Fruit fly (Drosophila melanogaster): ENCODE results near the gene Ripalpha.

Ripalpha gene

DNA sequence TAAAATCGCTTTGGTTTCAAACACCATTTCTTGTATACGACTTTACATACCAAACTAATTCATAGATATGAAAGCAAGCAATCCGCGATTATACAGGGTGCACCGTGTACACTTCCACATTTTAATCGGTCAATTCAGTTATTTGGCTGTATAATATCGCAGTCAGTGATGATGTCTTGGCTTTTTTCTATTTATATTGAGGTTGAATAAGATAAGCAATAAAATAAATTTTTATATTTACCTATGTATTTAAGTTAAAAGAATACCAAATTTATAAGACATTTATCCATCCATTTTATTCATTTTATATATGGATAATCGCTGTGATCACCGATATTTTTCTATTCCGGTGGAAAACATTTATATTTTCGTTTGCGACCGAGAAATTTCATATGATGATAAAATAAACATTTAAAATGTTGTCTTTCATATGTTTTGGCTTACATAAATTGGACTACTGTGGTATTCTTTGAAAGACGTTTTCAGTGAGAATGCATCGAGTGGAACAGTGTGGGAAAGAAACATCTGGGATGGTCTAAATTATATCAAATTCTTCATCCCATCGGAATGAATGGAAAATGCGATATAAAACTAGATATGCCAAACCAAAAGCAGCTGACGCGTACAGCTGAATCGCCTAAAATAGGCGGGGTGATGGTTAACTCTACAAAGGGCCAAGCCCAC, 26.1 kb upstream of the Ripalpha start, which contains the start of gene CG5708:
Gene CG5708, minus strand, starts transcription at position 85 of the 684 bp plus-strand sequence.
- TF ChIP-seq Hnf4 (GFP tag; optimal IDR thresholded peaks at IDR 0.05) (peak; percentile 22), fru (GFP tag; optimal IDR thresholded peaks at IDR 0.05) (no peak), Mio (GFP tag; optimal IDR thresholded peaks at IDR 0.05) (no peak), Sp1 (GFP tag; optimal IDR thresholded peaks at IDR 0.05) (peak; percentile 11), sage (GFP tag; optimal IDR thresholded peaks at IDR 0.05) (peak; percentile 26), Myc (optimal IDR thresholded peaks at IDR 0.05) (peak; percentile 82), ey (GFP tag; optimal IDR thresholded peaks at IDR 0.05) (no peak), N (GFP tag; optimal IDR thresholded peaks at IDR 0.05) (no peak), Hr78 (GFP tag; optimal IDR thresholded peaks at IDR 0.05) (no peak), Rel (GFP tag; optimal IDR thresholded peaks at IDR 0.05) (no peak), Rel (tag; optimal IDR thresholded peaks at IDR 0.05) (peak; percentile 41), Abd-B (GFP tag; optimal IDR thresholded peaks at IDR 0.05) (no peak), tai (GFP tag; optimal IDR thresholded peaks at IDR 0.05) (no peak), Dif (GFP tag; optimal IDR thresholded peaks at IDR 0.05; ENCODE audit: partially characterized antibody) (no peak), rgr (GFP tag; optimal IDR thresholded peaks at IDR 0.05) (peak; percentile 15), woc (GFP tag; optimal IDR thresholded peaks at IDR 0.05) (peak; percentile 80), dsf (GFP tag; optimal IDR thresholded peaks at IDR 0.05; ENCODE audit: borderline replicate concordance) (no peak), Vsx2 (GFP tag; optimal IDR thresholded peaks at IDR 0.05; ENCODE audit: partially characterized antibody) (no peak), h (GFP tag; optimal IDR thresholded peaks at IDR 0.05) (no peak)

DNA sequence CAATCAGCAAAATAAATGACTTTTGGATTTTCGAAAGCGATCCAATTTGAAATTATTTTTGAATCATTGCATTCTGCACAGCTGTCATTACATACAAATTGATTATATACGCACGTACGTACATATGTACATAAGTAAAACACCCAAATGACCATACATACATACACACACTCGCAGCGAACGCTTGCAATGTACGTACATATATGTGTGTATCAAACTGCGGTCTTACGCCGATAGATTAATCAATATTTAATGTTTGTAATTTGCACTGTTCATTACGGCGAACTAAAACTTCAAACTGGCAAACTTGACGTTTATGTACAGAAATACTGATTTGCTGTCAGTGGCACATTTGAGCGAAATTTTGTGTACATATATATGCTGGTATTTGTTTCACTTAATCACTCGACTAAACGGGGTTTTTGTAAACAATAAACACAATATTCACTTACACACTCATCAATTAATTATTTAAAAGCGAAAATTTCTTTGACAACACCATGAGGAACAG, 25.5 kb upstream of the Ripalpha start:
- TF ChIP-seq Hnf4 (GFP tag; optimal IDR thresholded peaks at IDR 0.05) (no peak), Rel (GFP tag; optimal IDR thresholded peaks at IDR 0.05) (peak; percentile 9), Rel (tag; optimal IDR thresholded peaks at IDR 0.05) (no peak)

DNA sequence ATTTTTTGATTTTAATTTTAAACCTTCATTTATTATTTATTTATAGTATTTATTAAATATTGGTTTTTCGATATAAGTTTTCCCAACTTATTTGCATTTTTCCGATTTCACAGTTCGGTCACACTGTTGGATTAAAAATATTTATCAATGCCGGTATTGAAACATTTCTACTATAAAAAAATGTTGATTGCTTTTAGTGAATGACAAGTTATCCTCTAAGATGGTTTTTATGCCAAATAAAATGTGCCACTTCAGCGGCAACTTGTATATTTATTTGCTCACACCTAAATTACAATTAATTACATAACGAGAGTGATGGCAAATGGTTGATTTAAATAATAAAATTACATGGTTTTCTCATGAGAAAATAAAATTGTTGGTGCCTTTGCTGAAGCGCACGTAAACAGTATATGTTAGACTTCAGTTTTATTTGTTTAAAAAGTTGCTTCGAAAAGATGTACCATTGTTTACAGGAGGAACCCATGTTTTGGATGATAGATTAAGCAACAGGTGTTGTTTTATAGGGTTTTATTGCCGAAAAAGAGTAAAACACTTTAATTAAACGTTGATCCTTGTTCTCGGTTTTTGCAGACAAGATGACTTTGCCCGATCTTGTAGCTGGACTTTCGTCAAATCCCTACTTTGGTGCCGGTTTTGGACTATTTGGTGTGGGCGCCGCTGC, 21.9 kb upstream of the Ripalpha start, which contains the start of gene Bcs1:
Gene Bcs1, plus strand, starts transcription at position 108 of the 682 bp plus-strand sequence.
- no peak for TF ChIP-seq OdsH (GFP tag; optimal IDR thresholded peaks at IDR 0.05)
- TF ChIP-seq Mio (GFP tag; optimal IDR thresholded peaks at IDR 0.05) = no peak
- no peak for TF ChIP-seq foxo (GFP tag; optimal IDR thresholded peaks at IDR 0.05)
- no peak for TF ChIP-seq sv (GFP tag; optimal IDR thresholded peaks at IDR 0.05)
- peak; percentile 60 for TF ChIP-seq brk (GFP tag; optimal IDR thresholded peaks at IDR 0.05)
- no peak for TF ChIP-seq Abd-B (GFP tag; optimal IDR thresholded peaks at IDR 0.05)
- TF ChIP-seq h (GFP tag; optimal IDR thresholded peaks at IDR 0.05) = no peak
- TF ChIP-seq tai (GFP tag; optimal IDR thresholded peaks at IDR 0.05) = peak; percentile 58
- no peak for TF ChIP-seq Rel (GFP tag; optimal IDR thresholded peaks at IDR 0.05)
- peak; percentile 7 for TF ChIP-seq Rel (tag; optimal IDR thresholded peaks at IDR 0.05)
- TF ChIP-seq dl (GFP tag; optimal IDR thresholded peaks at IDR 0.05; ENCODE audit: insufficient read depth in 1 of 2, partially characterized antibody in 2 of 2) = no peak
- TF ChIP-seq lola (GFP tag; optimal IDR thresholded peaks at IDR 0.05) = no peak
- TF ChIP-seq psq (GFP tag; optimal IDR thresholded peaks at IDR 0.05) = no peak

DNA sequence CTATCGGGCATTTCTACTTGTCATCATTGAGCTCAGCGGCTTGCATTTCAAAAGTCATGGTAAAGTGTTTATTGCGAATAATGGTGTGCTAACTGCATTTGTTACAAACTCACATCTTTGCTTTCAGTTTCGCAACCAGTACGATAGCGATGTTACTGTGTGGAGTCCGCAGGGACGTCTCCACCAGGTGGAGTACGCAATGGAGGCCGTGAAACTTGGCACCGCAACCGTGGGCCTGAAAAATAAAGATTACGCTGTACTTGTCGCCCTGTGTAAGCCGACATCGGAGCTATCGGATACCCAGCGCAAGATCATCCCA, 20.6 kb upstream of the Ripalpha start:
- no peak for TF ChIP-seq Hr83 (GFP tag; optimal IDR thresholded peaks at IDR 0.05; ENCODE audit: poor library complexity, severe bottlenecking)
- no peak for TF ChIP-seq Rel (GFP tag; optimal IDR thresholded peaks at IDR 0.05)
- no peak for TF ChIP-seq Rel (tag; optimal IDR thresholded peaks at IDR 0.05)
- no peak for TF ChIP-seq CG9705 (GFP tag; optimal IDR thresholded peaks at IDR 0.05)
- TF ChIP-seq Mio (GFP tag; optimal IDR thresholded peaks at IDR 0.05) = no peak
- no peak for TF ChIP-seq usp (GFP tag; optimal IDR thresholded peaks at IDR 0.05)
- no peak for TF ChIP-seq dl (GFP tag; optimal IDR thresholded peaks at IDR 0.05; ENCODE audit: insufficient read depth in 1 of 2, partially characterized antibody in 2 of 2)
- TF ChIP-seq Hnf4 (GFP tag; optimal IDR thresholded peaks at IDR 0.05) = no peak
- TF ChIP-seq lola (GFP tag; optimal IDR thresholded peaks at IDR 0.05) = no peak
- no peak for TF ChIP-seq Dif (GFP tag; optimal IDR thresholded peaks at IDR 0.05; ENCODE audit: partially characterized antibody)
- TF ChIP-seq Hr78 (GFP tag; optimal IDR thresholded peaks at IDR 0.05) = no peak
- TF ChIP-seq Dfd (GFP tag; optimal IDR thresholded peaks at IDR 0.05) = no peak
- no peak for TF ChIP-seq psq (GFP tag; optimal IDR thresholded peaks at IDR 0.05)
- TF ChIP-seq rgr (GFP tag; optimal IDR thresholded peaks at IDR 0.05) = no peak
- TF ChIP-seq Sp1 (GFP tag; optimal IDR thresholded peaks at IDR 0.05) = no peak
- no peak for TF ChIP-seq h (GFP tag; optimal IDR thresholded peaks at IDR 0.05)
- no peak for TF ChIP-seq OdsH (GFP tag; optimal IDR thresholded peaks at IDR 0.05)
- no peak for TF ChIP-seq N (GFP tag; optimal IDR thresholded peaks at IDR 0.05)
- TF ChIP-seq Abd-B (GFP tag; optimal IDR thresholded peaks at IDR 0.05) = no peak
- TF ChIP-seq Myc (optimal IDR thresholded peaks at IDR 0.05) = no peak
